Fruit fly (Drosophila melanogaster): ENCODE results near the gene CG14125.

Gene CG14125

dm6 chr3L:11966104-11966503 is 8.6 kb upstream of the CG14125 start, which contains the start of gene prc:
Gene prc (minus strand): TSS chr3L:11966131.
- TF ChIP-seq lz (GFP tag; optimal IDR thresholded peaks at IDR 0.05) (no peak), svp (GFP tag) (peak; percentile 48)

DNA sequence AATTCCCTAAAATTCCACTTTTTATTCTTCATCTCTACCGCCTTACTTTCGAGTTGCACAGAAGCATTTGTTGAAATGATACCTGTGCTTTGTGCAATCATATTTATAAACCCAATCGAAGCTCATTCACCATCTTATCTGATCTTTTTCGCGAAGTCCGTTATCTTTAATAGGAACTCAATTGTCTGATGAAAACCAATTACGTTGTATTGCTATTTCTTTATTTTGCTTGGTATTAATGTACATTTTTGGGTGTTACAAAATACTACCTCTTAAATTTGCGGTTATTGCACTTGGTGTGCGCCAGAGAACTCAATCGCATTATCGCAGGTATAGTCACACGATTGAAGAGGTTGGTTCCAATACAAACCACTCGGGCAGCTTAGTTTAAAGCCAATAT is 1.8 kb upstream of the CG14125 start, which contains the start of gene Muc68E:
Muc68E (minus strand) TSS at position 101 of the 400 bp plus-strand sequence.
- TF ChIP-seq vri (GFP tag; optimal IDR thresholded peaks at IDR 0.05) (peak; percentile 68), Smox (GFP tag; optimal IDR thresholded peaks at IDR 0.05) (no peak)

- no peak for TF ChIP-seq Gug (GFP tag; IDR thresholded peaks at IDR 0.05)
- no peak for TF ChIP-seq topi (GFP tag; optimal IDR thresholded peaks at IDR 0.05)
- no peak for TF ChIP-seq Smox (GFP tag; optimal IDR thresholded peaks at IDR 0.05)
- TF ChIP-seq CG16779 (tag; optimal IDR thresholded peaks at IDR 0.05): no peak
- no peak for TF ChIP-seq svp (GFP tag)
- no peak for TF ChIP-seq CG10631 (GFP tag; optimal IDR thresholded peaks at IDR 0.05)
- no peak for TF ChIP-seq CG6792 (GFP tag; optimal IDR thresholded peaks at IDR 0.05)
- no peak for TF ChIP-seq Hr38 (GFP tag; optimal IDR thresholded peaks at IDR 0.05)
- no peak for TF ChIP-seq Eip93F (GFP tag; optimal IDR thresholded peaks at IDR 0.05)
- TF ChIP-seq pdm3 (GFP tag; optimal IDR thresholded peaks at IDR 0.05): no peak
- TF ChIP-seq CG7368 (GFP tag; optimal IDR thresholded peaks at IDR 0.05): no peak
These were observed 1.0 kb upstream of the CG14125 start, which contains the start of gene CG42397 for dm6 chr3L:11973690-11974089. Gene CG42397 (minus strand): TSS chr3L:11973790.

- TF ChIP-seq CG1621 (tag; optimal IDR thresholded peaks at IDR 0.05): no peak
These were observed 1.1 kb downstream of the CG14125 start, which contains the start of gene CG43896 for dm6 chr3L:11975811-11976210. Gene CG43896 (plus strand): TSS chr3L:11976111.

dm6 chr3L:11984606-11985005 is 9.9 kb downstream of the CG14125 start, which contains the start of gene CG6938:
Gene CG6938 (plus strand): TSS chr3L:11984906.
- TF ChIP-seq Sox102F (GFP tag; optimal IDR thresholded peaks at IDR 0.05) (no peak), CG7368 (GFP tag; optimal IDR thresholded peaks at IDR 0.05) (no peak), acj6 (GFP tag; optimal IDR thresholded peaks at IDR 0.05) (no peak), spab (GFP tag; optimal IDR thresholded peaks at IDR 0.05) (no peak), svp (GFP tag) (no peak), cyc (GFP tag; optimal IDR thresholded peaks at IDR 0.05) (no peak), CG6163 (GFP tag; IDR thresholded peaks at IDR 0.05) (no peak), Hr39 (GFP tag; optimal IDR thresholded peaks at IDR 0.05) (no peak), esn (GFP tag; optimal IDR thresholded peaks at IDR 0.05) (no peak), Ets21C (GFP tag; optimal IDR thresholded peaks at IDR 0.05) (no peak), Ets96B (tag; optimal IDR thresholded peaks at IDR 0.05) (no peak), CG16779 (tag; optimal IDR thresholded peaks at IDR 0.05) (no peak), ss (GFP tag; optimal IDR thresholded peaks at IDR 0.05) (no peak), Met (GFP tag; optimal IDR thresholded peaks at IDR 0.05) (no peak), topi (GFP tag; optimal IDR thresholded peaks at IDR 0.05) (no peak), CG3919 (GFP tag; optimal IDR thresholded peaks at IDR 0.05) (no peak)

DNA sequence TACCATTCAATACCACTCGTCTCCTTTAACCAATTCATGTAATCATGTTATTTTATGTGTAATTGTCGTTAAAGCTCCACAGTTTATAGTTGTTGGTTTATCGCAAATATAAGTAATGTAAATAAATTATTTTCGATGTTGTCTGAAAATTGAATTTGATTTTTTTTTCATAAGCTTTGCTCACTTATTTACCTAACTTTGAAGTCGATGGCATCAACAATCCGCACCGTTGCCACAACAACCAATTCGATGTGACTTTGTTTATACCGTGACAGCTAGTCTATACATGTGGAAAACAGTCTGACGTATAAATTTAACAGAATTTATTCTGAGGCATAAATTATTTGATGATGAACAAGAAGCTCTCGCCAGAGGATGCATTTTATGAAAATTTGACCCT is 15.7 kb downstream of the CG14125 start, which contains the start of gene CG6931:
CG6931 (plus strand) TSS at position 301 of the 400 bp plus-strand sequence.
- TF ChIP-seq CG6808 (GFP tag; optimal IDR thresholded peaks at IDR 0.05) (no peak), CG7368 (GFP tag; optimal IDR thresholded peaks at IDR 0.05) (no peak), CG6792 (GFP tag; optimal IDR thresholded peaks at IDR 0.05) (no peak), Ets96B (tag; optimal IDR thresholded peaks at IDR 0.05) (no peak), CG32006 (GFP tag; optimal IDR thresholded peaks at IDR 0.05) (no peak), Blimp-1 (GFP tag; optimal IDR thresholded peaks at IDR 0.05) (no peak), Sox14 (GFP tag; optimal IDR thresholded peaks at IDR 0.05) (no peak), OdsH (GFP tag; optimal IDR thresholded peaks at IDR 0.05) (no peak), CG9139 (GFP tag; optimal IDR thresholded peaks at IDR 0.05) (no peak), CG8119 (GFP tag; IDR thresholded peaks at IDR 0.05) (no peak), Lpt (GFP tag; optimal IDR thresholded peaks at IDR 0.05) (no peak), fd85E (GFP tag; optimal IDR thresholded peaks at IDR 0.05) (no peak), topi (GFP tag; optimal IDR thresholded peaks at IDR 0.05) (no peak), CG8632 (GFP tag; optimal IDR thresholded peaks at IDR 0.05) (no peak), CG6163 (GFP tag; IDR thresholded peaks at IDR 0.05) (no peak), esn (GFP tag; optimal IDR thresholded peaks at IDR 0.05) (no peak), ss (GFP tag; optimal IDR thresholded peaks at IDR 0.05) (no peak), CG11902 (GFP tag; optimal IDR thresholded peaks at IDR 0.05) (no peak), spab (GFP tag; optimal IDR thresholded peaks at IDR 0.05) (no peak), CG8319 (GFP tag; optimal IDR thresholded peaks at IDR 0.05) (no peak)
